Worm (Caenorhabditis elegans): Measurements from ENCODE around the gene R11D1.1.
A peak's percentile ranks its signal among the peaks of the same experiment; 100 is the strongest.

R11D1.1 gene

DNA sequence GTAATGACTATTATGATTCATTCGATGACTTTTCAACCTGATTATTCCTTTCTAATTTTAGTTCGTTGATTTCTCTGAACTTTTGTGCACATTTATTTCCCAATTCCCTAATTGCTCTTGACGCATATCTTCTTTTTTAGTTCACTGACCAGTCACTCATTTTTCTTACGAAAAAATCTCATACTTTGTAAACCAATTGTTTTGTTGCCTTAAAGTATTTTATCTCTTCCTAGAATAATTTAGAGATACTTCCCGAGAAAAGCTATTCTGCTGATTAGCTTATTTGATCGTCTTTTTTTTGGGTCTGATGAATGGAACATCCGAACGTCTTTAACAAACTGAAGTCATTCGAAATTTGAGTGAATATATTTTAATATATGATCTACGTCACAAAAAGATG lies 24.9 kb upstream of the R11D1.1 start:
- TF ChIP-seq lsy-27 (tag; optimal IDR thresholded peaks at IDR 0.05; ENCODE audit: borderline replicate concordance, insufficient read depth): no peak
- no peak for TF ChIP-seq dpl-1 (GFP tag; optimal IDR thresholded peaks at IDR 0.05)
- TF ChIP-seq nfyb-1 (GFP tag; IDR thresholded peaks at IDR 0.05): no peak
- no peak for TF ChIP-seq C17E4.6 (GFP tag; IDR thresholded peaks at IDR 0.05)
- TF ChIP-seq F55B11.4 (tag; optimal IDR thresholded peaks at IDR 0.05; ENCODE audit: borderline replicate concordance, insufficient read depth): no peak
- no peak for TF ChIP-seq hmg-1.2 (GFP tag; IDR thresholded peaks at IDR 0.05)
- no peak for TF ChIP-seq ztf-22 (GFP tag; optimal IDR thresholded peaks at IDR 0.05)
- no peak for TF ChIP-seq ztf-28 (GFP tag; IDR thresholded peaks at IDR 0.05)
- no peak for TF ChIP-seq unc-130 (GFP tag; optimal IDR thresholded peaks at IDR 0.05)
- TF ChIP-seq gei-17 (GFP tag; optimal IDR thresholded peaks at IDR 0.05): no peak
- no peak for TF ChIP-seq sdz-38 (tag; optimal IDR thresholded peaks at IDR 0.05)
- TF ChIP-seq attf-6 (GFP tag; IDR thresholded peaks at IDR 0.05): no peak
- no peak for TF ChIP-seq rec-8 (tag; optimal IDR thresholded peaks at IDR 0.05)
- TF ChIP-seq F39B2.1 (GFP tag; IDR thresholded peaks at IDR 0.05): no peak
- TF ChIP-seq ets-4 (GFP tag; optimal IDR thresholded peaks at IDR 0.05): no peak
- TF ChIP-seq hlh-12 (tag; optimal IDR thresholded peaks at IDR 0.05): no peak
- TF ChIP-seq egl-44 (GFP tag; IDR thresholded peaks at IDR 0.05): no peak
- no peak for TF ChIP-seq sea-2 (GFP tag; IDR thresholded peaks at IDR 0.05)

DNA sequence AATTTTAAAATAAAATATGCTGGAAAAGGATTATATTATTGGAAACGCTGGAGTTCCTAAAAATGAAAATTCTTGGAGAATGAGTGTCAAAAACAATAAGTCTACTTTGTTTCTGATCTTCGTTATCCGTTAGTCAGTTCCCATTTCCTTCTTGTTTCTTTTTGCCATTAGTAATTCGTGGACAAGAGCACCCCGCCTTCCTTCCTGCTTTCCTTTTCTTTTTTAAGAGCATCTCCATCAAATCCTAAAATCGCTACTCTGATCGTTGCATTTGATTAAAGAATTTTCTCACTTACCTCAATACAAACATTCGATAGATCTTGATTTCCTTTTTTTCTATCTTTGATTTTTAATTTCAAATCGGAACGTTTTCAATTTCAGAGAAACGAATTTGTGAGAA lies 24.4 kb upstream of the R11D1.1 start, which contains the start of gene frpr-15:
Gene frpr-15 (plus strand): TSS at position 301 of the 400 bp plus-strand sequence.
- no peak for TF ChIP-seq attf-5 (GFP tag; optimal IDR thresholded peaks at IDR 0.05)
- TF ChIP-seq ceh-91 (GFP tag; IDR thresholded peaks at IDR 0.05): no peak
- no peak for TF ChIP-seq ztf-26 (tag; optimal IDR thresholded peaks at IDR 0.05)
- no peak for TF ChIP-seq T07F8.4 (tag; optimal IDR thresholded peaks at IDR 0.05)
- TF ChIP-seq let-526 (GFP tag; IDR thresholded peaks at IDR 0.05): no peak
- TF ChIP-seq Y67H2A.10 (GFP tag; conservative IDR thresholded peaks at IDR 0.05): no peak
- TF ChIP-seq ceh-79 (tag; optimal IDR thresholded peaks at IDR 0.05): no peak
- TF ChIP-seq egl-44 (GFP tag; IDR thresholded peaks at IDR 0.05): no peak
- no peak for TF ChIP-seq ZK185.1 (tag; optimal IDR thresholded peaks at IDR 0.05; ENCODE audit: poor library complexity, severe bottlenecking)
- TF ChIP-seq lin-40 (tag; optimal IDR thresholded peaks at IDR 0.05): no peak

DNA sequence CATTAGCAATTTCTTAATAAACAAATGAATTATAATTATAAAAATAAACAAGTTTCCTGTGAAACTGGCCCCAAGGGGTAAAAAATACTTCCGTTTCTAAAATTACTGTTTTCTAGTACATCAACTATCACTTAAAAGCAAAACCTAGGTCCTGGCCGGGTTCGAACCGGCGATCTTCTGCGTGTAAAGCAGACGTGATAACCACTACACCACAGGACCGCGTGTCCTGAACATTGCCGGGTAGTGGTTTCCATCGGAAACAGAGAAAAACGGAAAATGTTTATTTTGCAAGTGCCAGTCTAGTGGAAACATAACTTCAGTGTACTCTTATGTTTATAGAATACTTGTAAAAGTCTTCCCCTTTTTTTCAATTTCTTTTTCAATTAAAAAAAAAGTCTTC lies 21.0 kb upstream of the R11D1.1 start:
- TF ChIP-seq rcor-1 (GFP tag; IDR thresholded peaks at IDR 0.05): no peak
- no peak for TF ChIP-seq hsf-1 (GFP tag; IDR thresholded peaks at IDR 0.05)
- TF ChIP-seq ama-1 (optimal IDR thresholded peaks at IDR 0.05): no peak
- no peak for TF ChIP-seq ama-1 (GFP tag; optimal IDR thresholded peaks at IDR 0.05)
- no peak for TF ChIP-seq T26A5.8 (tag; optimal IDR thresholded peaks at IDR 0.05)
- TF ChIP-seq efl-1 (GFP tag; optimal IDR thresholded peaks at IDR 0.05): no peak
- TF ChIP-seq snpc-4 (GFP tag; optimal IDR thresholded peaks at IDR 0.05): no peak
- peak in 1 of 4 experiments; percentile 19 for TF ChIP-seq snpc-4 (tag; optimal IDR thresholded peaks at IDR 0.05)
- no peak for TF ChIP-seq B0019.2 (GFP tag; conservative IDR thresholded peaks at IDR 0.05)
- TF ChIP-seq B0261.1 (tag; optimal IDR thresholded peaks at IDR 0.05): peak; percentile 66
- TF ChIP-seq repo-1 (tag; optimal IDR thresholded peaks at IDR 0.05): no peak
- TF ChIP-seq F23B12.7 (tag; optimal IDR thresholded peaks at IDR 0.05; ENCODE audit: insufficient read depth): peak; percentile 51
- peak; percentile 40 for TF ChIP-seq snpc-1.3 (tag; optimal IDR thresholded peaks at IDR 0.05; ENCODE audit: insufficient read depth)
- TF ChIP-seq madf-10 (tag; optimal IDR thresholded peaks at IDR 0.05): no peak
- no peak for TF ChIP-seq F57A8.1 (GFP tag; optimal IDR thresholded peaks at IDR 0.05)
- TF ChIP-seq hlh-26 (GFP tag; conservative IDR thresholded peaks at IDR 0.05): no peak
- no peak for TF ChIP-seq mel-28 (tag; optimal IDR thresholded peaks at IDR 0.05; ENCODE audit: borderline replicate concordance)
- TF ChIP-seq ets-4 (GFP tag; optimal IDR thresholded peaks at IDR 0.05): no peak
- TF ChIP-seq ZK185.1 (tag; optimal IDR thresholded peaks at IDR 0.05; ENCODE audit: poor library complexity, severe bottlenecking): peak; percentile 18
- TF ChIP-seq cebp-2 (GFP tag; IDR thresholded peaks at IDR 0.05): no peak
- peak; percentile 50 for TF ChIP-seq ztf-18 (tag; optimal IDR thresholded peaks at IDR 0.05)
- peak; percentile 29 for TF ChIP-seq mxl-1 (tag; optimal IDR thresholded peaks at IDR 0.05)
- no peak for TF ChIP-seq D2030.7 (GFP tag; IDR thresholded peaks at IDR 0.05)
